Worm (Caenorhabditis elegans): Measurements from ENCODE around the gene T26E4.4.

DNA sequence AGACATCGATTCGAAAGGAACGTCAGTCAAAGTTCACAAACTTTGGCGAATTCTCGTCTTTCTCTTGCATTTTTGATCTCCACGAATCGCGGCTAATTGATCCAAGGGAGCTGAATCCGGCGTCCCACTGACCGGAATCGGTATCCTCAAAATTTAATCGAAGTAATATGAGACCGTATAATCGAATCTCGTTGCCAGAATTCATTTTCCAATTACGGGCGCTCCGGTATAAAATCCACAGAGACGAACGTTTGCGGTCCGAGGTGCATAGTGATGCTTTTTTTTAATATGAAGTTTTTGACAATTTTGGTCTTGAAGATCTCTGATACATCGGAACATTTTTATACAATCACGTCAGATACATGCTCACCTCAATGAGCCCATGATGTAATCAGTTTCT lies 34.7 kb downstream of the T26E4.4 start:
- no peak for TF ChIP-seq mdl-1 (tag; optimal IDR thresholded peaks at IDR 0.05)
- TF ChIP-seq nhr-11 (tag; optimal IDR thresholded peaks at IDR 0.05), result no peak
- TF ChIP-seq unc-62 (GFP tag; optimal IDR thresholded peaks at IDR 0.05), result no peak
- no peak for TF ChIP-seq zag-1 (tag; optimal IDR thresholded peaks at IDR 0.05)
- TF ChIP-seq unc-39 (tag; optimal IDR thresholded peaks at IDR 0.05), result no peak
- TF ChIP-seq nhr-25 (tag; optimal IDR thresholded peaks at IDR 0.05), result no peak
- TF ChIP-seq egl-27 (tag; optimal IDR thresholded peaks at IDR 0.05), result no peak
- no peak for TF ChIP-seq pha-4 (tag; optimal IDR thresholded peaks at IDR 0.05)
- TF ChIP-seq lin-39 (tag; optimal IDR thresholded peaks at IDR 0.05), result no peak
- no peak for TF ChIP-seq pqm-1 (tag; optimal IDR thresholded peaks at IDR 0.05)
- TF ChIP-seq elt-2 (tag; optimal IDR thresholded peaks at IDR 0.05), result no peak
- TF ChIP-seq R02D3.7 (tag; optimal IDR thresholded peaks at IDR 0.05), result no peak
- TF ChIP-seq nhr-237 (tag; optimal IDR thresholded peaks at IDR 0.05), result no peak
- no peak for TF ChIP-seq ZK546.5 (tag; optimal IDR thresholded peaks at IDR 0.05)

All from whole organism, L3 larva.